Fruit fly (Drosophila melanogaster) whole organism, adult: ENCODE measurements around the gene CG42399.

Experiments used
- CG11617 ChIP-seq: fragments of 200-800 bp; sonication (Bioruptor generic); optimal IDR thresholded peaks from 2 replicates; lab custom pipeline; 2017; ENCODE audit warnings: mild to moderate bottlenecking, missing biosample characterization, missing genetic modification reagents, missing genetic modification characterization
- CG12768 ChIP-seq: fragments of 200-800 bp; sonication (Bioruptor generic); optimal IDR thresholded peaks from 2 replicates; lab custom pipeline; 2017; ENCODE audit warnings: missing biosample characterization, missing genetic modification characterization, mild to moderate bottlenecking, moderate library complexity, missing genetic modification reagents
- CG14711 ChIP-seq: fragments of 200-800 bp; sonication (Bioruptor generic); optimal IDR thresholded peaks from 2 replicates; lab custom pipeline; 2018; ENCODE audit warnings: missing biosample characterization, mild to moderate bottlenecking, missing genetic modification characterization, moderate library complexity
- CG1620 ChIP-seq: fragments of 200-800 bp; sonication (Bioruptor generic); optimal IDR thresholded peaks from 2 replicates; lab custom pipeline; 2016; ENCODE audit warnings: missing biosample characterization, missing genetic modification characterization
- CG33017 ChIP-seq: fragments of 200-800 bp; sonication (Bioruptor generic); optimal IDR thresholded peaks from 2 replicates; lab custom pipeline; 2018; ENCODE audit warnings: missing biosample characterization, mild to moderate bottlenecking, missing genetic modification characterization, moderate library complexity
- CG5204 ChIP-seq: fragments of 200-800 bp; sonication (Bioruptor generic); optimal IDR thresholded peaks from 2 replicates; lab custom pipeline; 2016; ENCODE audit warnings: missing biosample characterization, missing genetic modification characterization
- CG7045 ChIP-seq: fragments of 200-800 bp; sonication (Bioruptor generic); optimal IDR thresholded peaks from 2 replicates; lab custom pipeline; 2017; ENCODE audit warnings: missing biosample characterization, mild to moderate bottlenecking, missing genetic modification characterization
- CG7101 ChIP-seq: fragments of 200-800 bp; sonication (Bioruptor generic); optimal IDR thresholded peaks from 2 replicates; lab custom pipeline; 2018; ENCODE audit warnings: missing biosample characterization, mild to moderate bottlenecking, missing genetic modification characterization, moderate library complexity
- Clk ChIP-seq: fragments of 200-800 bp; sonication (Bioruptor generic); optimal IDR thresholded peaks from 2 replicates; lab custom pipeline; 2017; ENCODE audit warnings: missing biosample characterization, missing genetic modification characterization
- Crg-1 ChIP-seq: fragments of 200-800 bp; sonication (Bioruptor generic); optimal IDR thresholded peaks from 2 replicates; lab custom pipeline; 2016; ENCODE audit warnings: missing biosample characterization, missing genetic modification characterization
- Hr96 ChIP-seq: fragments of 200-800 bp; sonication (Bioruptor generic); optimal IDR thresholded peaks from 2 replicates; lab custom pipeline; 2016; ENCODE audit warnings: missing biosample characterization, missing genetic modification characterization
- Mnt ChIP-seq: fragments of 200-800 bp; sonication (Bioruptor generic); optimal IDR thresholded peaks from 2 replicates; lab custom pipeline; 2016; ENCODE audit warnings: missing biosample characterization, mild to moderate bottlenecking, missing genetic modification characterization
- bab1 ChIP-seq: fragments of 200-800 bp; sonication (Bioruptor generic); optimal IDR thresholded peaks from 3 replicates; lab custom pipeline; 2019; ENCODE audit warnings: missing biosample characterization, mild to moderate bottlenecking, missing genetic modification characterization, moderate library complexity
- cic ChIP-seq: fragments of 200-800 bp; sonication (Bioruptor generic); optimal IDR thresholded peaks from 2 replicates; lab custom pipeline; 2017; ENCODE audit warnings: missing biosample characterization, mild to moderate bottlenecking, missing genetic modification characterization, moderate library complexity
- cnc ChIP-seq, 2 experiments: fragments of >200 bp; optimal IDR thresholded peaks; 2 replicates each; lab custom pipeline; 2017
- kay ChIP-seq: fragments of 200-800 bp; sonication (Bioruptor generic); peaks from one replicate; lab custom pipeline; 2016; ENCODE audit warnings: missing biosample characterization, missing genetic modification characterization, borderline replicate concordance
- ovo ChIP-seq: fragments of 200-800 bp; sonication (Bioruptor generic); optimal IDR thresholded peaks from 2 replicates; lab custom pipeline; 2016; ENCODE audit warnings: missing biosample characterization, missing genetic modification characterization
- pad ChIP-seq: fragments of 200-800 bp; sonication (Bioruptor generic); optimal IDR thresholded peaks from 3 replicates; lab custom pipeline; 2017; ENCODE audit warnings: missing biosample characterization, missing genetic modification characterization, mild to moderate bottlenecking, moderate library complexity, missing genetic modification reagents
- tj ChIP-seq: fragments of 200-800 bp; sonication (Bioruptor generic); optimal IDR thresholded peaks from 3 replicates; lab custom pipeline; 2017; ENCODE audit warnings: missing biosample characterization, mild to moderate bottlenecking, missing genetic modification characterization, moderate library complexity
- toe ChIP-seq: fragments of 200-800 bp; sonication (Bioruptor generic); optimal IDR thresholded peaks from 2 replicates; lab custom pipeline; 2016; ENCODE audit warnings: missing biosample characterization, missing genetic modification characterization

CG42399 gene

DNA sequence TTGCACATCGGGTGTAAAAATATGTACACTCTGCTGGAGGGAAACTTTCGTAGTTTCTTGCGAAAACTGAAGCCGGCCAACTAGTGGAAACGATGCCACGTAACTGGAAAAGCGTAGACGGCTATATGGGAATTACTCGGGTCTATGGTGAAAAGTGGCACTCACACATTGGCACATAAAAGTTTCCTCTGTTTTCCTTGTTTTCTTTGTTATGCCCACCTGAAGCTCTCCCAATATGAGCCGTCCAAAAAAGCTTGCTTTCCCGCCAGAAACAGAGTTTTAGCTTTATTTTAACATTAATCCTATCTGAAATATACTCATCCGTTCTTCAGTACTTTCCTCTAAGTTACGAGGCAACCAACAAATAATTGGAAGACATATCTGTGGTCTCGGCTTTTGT, 22.4 kb downstream of the CG42399 start, which contains the start of gene CG3164:
Gene CG3164, minus strand, starts transcription at position 101 of the 400 bp plus-strand sequence.
- no peak for TF ChIP-seq tj (GFP tag; lab: Kevin White, UChicago)
- no peak for TF ChIP-seq cnc (optimal IDR thresholded peaks at IDR 0.05; lab: Kevin White, UChicago)
- no peak for TF ChIP-seq cic (GFP tag; lab: Kevin White, UChicago)
- no peak for TF ChIP-seq CG7101 (tag; lab: Kevin White, UChicago)
- TF ChIP-seq Clk (GFP tag; lab: Kevin White, UChicago) = no peak
- no peak for TF ChIP-seq Hr96
- TF ChIP-seq kay (GFP tag; lab: Kevin White, UChicago) = no peak
- no peak for TF ChIP-seq toe (GFP tag; lab: Kevin White, UChicago)
- TF ChIP-seq CG12768 (GFP tag; lab: Kevin White, UChicago) = no peak
- TF ChIP-seq CG11617 = no peak
- TF ChIP-seq CG33017 (tag; lab: Kevin White, UChicago) = no peak

DNA sequence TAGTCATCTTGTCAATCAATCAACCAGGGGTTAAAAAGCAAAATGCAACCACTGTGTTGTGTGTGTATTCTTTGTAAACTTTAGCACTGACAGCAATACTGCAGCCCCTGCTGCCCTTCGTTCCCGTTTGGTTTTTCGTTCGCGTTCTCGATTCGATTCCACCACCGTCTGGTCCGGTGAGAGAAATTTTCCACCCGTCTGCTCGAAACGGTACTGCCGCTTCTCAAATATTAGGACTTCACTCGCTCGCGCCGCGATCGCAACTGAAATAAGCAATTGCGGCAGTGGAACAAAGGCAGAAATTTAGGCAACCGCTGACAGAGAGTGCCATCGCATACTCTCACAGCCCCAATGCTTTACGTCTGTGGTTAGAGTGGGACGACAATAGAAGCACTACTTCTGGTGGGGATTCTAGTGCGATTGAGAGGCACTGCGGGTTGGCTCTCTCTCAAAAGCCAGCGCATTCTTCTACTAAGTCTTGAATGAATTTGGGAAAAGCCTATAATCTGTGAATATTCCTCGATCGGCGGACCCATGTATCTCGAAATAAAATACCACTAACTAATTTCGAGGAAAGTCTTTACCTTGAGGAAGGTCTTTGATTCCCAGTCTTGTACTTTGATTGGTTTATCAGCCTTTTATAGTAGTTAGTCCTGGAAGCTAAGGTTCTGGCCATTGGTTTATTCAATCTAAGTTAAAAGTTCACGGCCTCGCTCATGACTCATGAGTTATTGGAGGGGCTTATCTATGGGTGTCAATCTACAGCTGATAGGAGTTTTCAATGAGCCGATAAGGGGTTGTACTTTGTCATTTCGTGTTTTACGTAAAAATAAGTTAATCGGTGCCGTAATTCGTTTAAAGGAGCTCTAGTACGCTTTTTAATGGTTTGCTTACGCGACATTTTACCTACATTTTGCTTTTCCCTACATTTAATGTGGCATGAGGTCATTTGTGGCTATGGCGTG, 23.8 kb downstream of the CG42399 start:
- peak; percentile 62 for TF ChIP-seq CG1620 (GFP tag; lab: Kevin White, UChicago)
- peak; percentile 95 for TF ChIP-seq pad (GFP tag; lab: Kevin White, UChicago)
- TF ChIP-seq kay (GFP tag; lab: Kevin White, UChicago) = peak; percentile 88
- peak; percentile 93 for TF ChIP-seq tj (GFP tag; lab: Kevin White, UChicago)
- TF ChIP-seq Crg-1 (GFP tag; lab: Kevin White, UChicago) = peak; percentile 38
- TF ChIP-seq Mnt (GFP tag; lab: Kevin White, UChicago) = peak; percentile 93
- peak; percentile 95 for TF ChIP-seq CG12768 (GFP tag; lab: Kevin White, UChicago)
- TF ChIP-seq Hr96 = peak; percentile 84
- TF ChIP-seq toe (GFP tag; lab: Kevin White, UChicago) = peak; percentile 49
- TF ChIP-seq CG14711 (tag; lab: Kevin White, UChicago) = peak; percentile 67
- TF ChIP-seq ovo = peak; percentile 84
- TF ChIP-seq cic (GFP tag; lab: Kevin White, UChicago) = peak; percentile 94
- TF ChIP-seq Clk (GFP tag; lab: Kevin White, UChicago) = no peak
- peak; percentile 51 for TF ChIP-seq CG11617
- peak; percentile 6 for TF ChIP-seq CG7045 (GFP tag; lab: Kevin White, UChicago)
- TF ChIP-seq CG7101 (tag; lab: Kevin White, UChicago) = peak; percentile 76
- TF ChIP-seq CG33017 (tag; lab: Kevin White, UChicago) = peak; percentile 81
- peak; percentile 82 for TF ChIP-seq bab1
- TF ChIP-seq cnc (optimal IDR thresholded peaks at IDR 0.05; lab: Kevin White, UChicago) = no peak
- TF ChIP-seq CG5204 (GFP tag; lab: Kevin White, UChicago) = no peak

DNA sequence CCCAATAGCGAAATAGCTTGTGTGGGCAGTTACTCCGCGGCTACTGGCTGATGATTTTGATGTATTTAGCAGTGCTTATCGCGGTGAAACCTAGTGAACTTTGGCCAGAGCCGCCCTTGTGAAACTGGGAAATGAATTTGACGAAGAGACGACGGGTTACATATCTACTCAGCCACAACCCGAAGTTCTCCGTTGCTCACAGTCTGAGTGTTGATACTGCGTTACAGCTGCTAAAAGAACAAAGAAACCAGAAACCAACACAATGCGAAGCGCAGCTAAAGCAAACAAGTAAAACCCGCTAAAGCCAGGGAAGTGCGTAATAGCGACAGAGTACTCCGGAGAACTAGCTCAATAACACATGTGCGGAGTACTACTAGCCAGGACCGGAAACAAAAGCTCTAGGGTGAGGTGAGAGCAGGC, 24.8 kb downstream of the CG42399 start:
- TF ChIP-seq Mnt (GFP tag; lab: Kevin White, UChicago) (no peak), CG33017 (tag; lab: Kevin White, UChicago) (no peak), CG12768 (GFP tag; lab: Kevin White, UChicago) (no peak), pad (GFP tag; lab: Kevin White, UChicago) (no peak), CG5204 (GFP tag; lab: Kevin White, UChicago) (no peak), toe (GFP tag; lab: Kevin White, UChicago) (no peak), CG14711 (tag; lab: Kevin White, UChicago) (no peak), cnc (optimal IDR thresholded peaks at IDR 0.05; lab: Kevin White, UChicago) (no peak), CG7101 (tag; lab: Kevin White, UChicago) (no peak), Crg-1 (GFP tag; lab: Kevin White, UChicago) (no peak)

DNA sequence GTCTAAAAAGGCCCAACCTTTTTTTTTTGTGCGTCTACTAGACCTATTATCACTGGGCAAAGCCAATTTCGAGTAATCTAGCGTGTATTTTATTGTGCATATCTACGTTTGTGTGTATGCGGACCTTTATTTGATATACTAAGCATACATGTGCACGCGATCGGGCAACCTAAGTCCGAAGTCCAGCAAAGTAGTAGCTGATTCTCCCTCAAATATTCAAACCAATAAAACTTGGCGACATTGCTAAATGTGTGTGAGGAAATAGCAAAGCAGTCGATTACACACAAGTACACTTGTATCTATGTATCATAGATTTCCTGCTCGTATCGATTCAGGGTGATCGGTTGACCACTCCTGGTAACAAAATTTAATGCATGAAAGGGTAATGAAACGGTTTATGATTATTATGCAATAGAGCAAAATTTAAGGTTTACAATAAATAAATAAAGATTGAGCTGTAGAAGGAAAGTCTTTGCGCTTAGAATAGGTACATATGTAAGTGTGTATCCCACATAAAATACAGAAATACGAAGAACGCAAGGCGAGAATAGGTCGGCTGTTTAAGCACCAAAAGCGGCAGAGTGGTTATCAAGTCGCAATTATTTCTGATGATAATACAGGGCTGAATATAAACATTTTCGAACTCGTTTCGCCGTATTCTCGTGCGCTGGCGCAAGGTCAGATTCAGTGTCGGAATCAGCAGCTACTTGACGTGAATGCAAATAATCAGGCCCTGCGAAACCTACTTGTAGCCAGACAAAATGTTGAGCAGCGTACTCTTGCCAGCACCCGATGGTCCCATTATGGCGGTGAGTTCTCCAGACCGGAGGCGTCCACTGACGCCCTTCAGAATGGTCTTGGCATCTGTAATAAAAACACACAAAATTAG, 27.5 kb downstream of the CG42399 start:
- TF ChIP-seq CG7101 (tag; lab: Kevin White, UChicago) = peak; percentile 44
- peak; percentile 37 for TF ChIP-seq tj (GFP tag; lab: Kevin White, UChicago)
- TF ChIP-seq ovo = no peak
- no peak for TF ChIP-seq CG11617
- peak; percentile 88 for TF ChIP-seq kay (GFP tag; lab: Kevin White, UChicago)
- TF ChIP-seq CG7045 (GFP tag; lab: Kevin White, UChicago) = peak; percentile 50
- TF ChIP-seq Hr96 = peak; percentile 12
- TF ChIP-seq Clk (GFP tag; lab: Kevin White, UChicago) = no peak
- TF ChIP-seq CG5204 (GFP tag; lab: Kevin White, UChicago) = no peak
- no peak for TF ChIP-seq CG1620 (GFP tag; lab: Kevin White, UChicago)
- no peak for TF ChIP-seq Crg-1 (GFP tag; lab: Kevin White, UChicago)
- TF ChIP-seq cic (GFP tag; lab: Kevin White, UChicago) = peak; percentile 64
- TF ChIP-seq CG14711 (tag; lab: Kevin White, UChicago) = no peak
- no peak for TF ChIP-seq bab1
- peak; percentile 42 for TF ChIP-seq CG33017 (tag; lab: Kevin White, UChicago)
- TF ChIP-seq pad (GFP tag; lab: Kevin White, UChicago) = no peak
- TF ChIP-seq toe (GFP tag; lab: Kevin White, UChicago) = peak; percentile 75
- TF ChIP-seq Mnt (GFP tag; lab: Kevin White, UChicago) = peak; percentile 74
- peak; percentile 90 for TF ChIP-seq CG12768 (GFP tag; lab: Kevin White, UChicago)
- TF ChIP-seq cnc (optimal IDR thresholded peaks at IDR 0.05; lab: Kevin White, UChicago) = no peak
